Worm (Caenorhabditis elegans): ENCODE results near the gene ndab-2.

DNA sequence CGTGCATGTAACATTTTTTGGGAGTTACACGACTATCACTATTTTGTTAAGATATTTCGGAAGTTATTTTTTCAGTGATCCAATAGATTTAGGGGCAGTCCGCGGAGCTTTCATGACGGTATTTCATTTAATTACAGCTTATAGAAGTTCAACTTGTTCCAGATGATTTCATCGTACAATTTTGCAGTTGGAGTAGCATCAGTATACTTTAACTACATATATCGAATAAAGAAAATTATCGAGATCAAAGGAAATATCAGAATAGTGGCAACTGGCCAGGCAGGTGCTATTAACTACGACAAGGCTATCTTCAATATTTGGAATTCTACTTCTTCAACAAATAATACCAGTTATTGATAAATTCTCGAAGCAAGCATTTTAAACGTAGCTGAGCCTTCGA lies 2.1 kb upstream of the ndab-2 start:
- no peak for TF ChIP-seq ztf-29 (GFP tag; IDR thresholded peaks at IDR 0.05)
- no peak for TF ChIP-seq flt-1 (GFP tag; IDR thresholded peaks at IDR 0.05)
- TF ChIP-seq med-1 (GFP tag; optimal IDR thresholded peaks at IDR 0.05; ENCODE audit: insufficient read depth), result no peak
- no peak for TF ChIP-seq tab-1 (GFP tag; IDR thresholded peaks at IDR 0.05)
